Worm (Caenorhabditis elegans) whole organism, early embryonic: Measurements from ENCODE around the gene flh-2.

ENCODE experiments used
- B0310.2 ChIP-seq: sonication (generic microtip); optimal IDR thresholded peaks from 2 replicates; lab custom pipeline; 2016; ENCODE audit warnings: mild to moderate bottlenecking, missing genetic modification characterization, missing compliant biosample characterization
- aly-1 ChIP-seq: sonication (generic microtip); optimal IDR thresholded peaks from 2 replicates; lab custom pipeline; 2016; ENCODE audit warnings: missing genetic modification characterization, missing compliant biosample characterization
- ama-1 ChIP-seq: fragments of 150-350 bp; optimal IDR thresholded peaks from 2 replicates; lab custom pipeline; 2014
- flt-1 ChIP-seq: fragments of 200-800 bp; sonication (Bioruptor generic); IDR thresholded peaks from 2 replicates; pipeline ENCODE4 v1.3.6; 2022; ENCODE audit warnings: missing genetic modification characterization, missing compliant biosample characterization
- hmbx-1 ChIP-seq: sonication (generic microtip); optimal IDR thresholded peaks from 2 replicates; lab custom pipeline; 2016; ENCODE audit warnings: mild to moderate bottlenecking, missing genetic modification characterization, missing compliant biosample characterization
- hmg-4 ChIP-seq: fragments of 200-800 bp; sonication (Bioruptor generic); optimal IDR thresholded peaks from 2 replicates; lab custom pipeline; 2018; ENCODE audit warnings: mild to moderate bottlenecking, missing genetic modification characterization, missing compliant biosample characterization
- scrt-1 ChIP-seq: fragments of 200-800 bp; sonication (Bioruptor generic); IDR thresholded peaks from 2 replicates; pipeline ENCODE4 v1.3.6; 2022; ENCODE audit warnings: missing genetic modification characterization, missing compliant biosample characterization
- tbx-11 ChIP-seq: fragments of 200-800 bp; sonication (Bioruptor generic); IDR thresholded peaks from 2 replicates; pipeline ENCODE4 v1.3.6; 2022; ENCODE audit warnings: missing genetic modification characterization, missing compliant biosample characterization
- tra-4 ChIP-seq: sonication (generic microtip); optimal IDR thresholded peaks from 2 replicates; lab custom pipeline; 2017; ENCODE audit warnings: missing genetic modification characterization, missing compliant biosample characterization

ce11 chrIII:4956566-4956965 lies 4.6 kb downstream of the flh-2 start, which contains the start of gene C26E6.1:
- TF ChIP-seq aly-1 (no peak), flt-1 (no peak), hmbx-1 (tag; lab: Kevin White, UChicago) (no peak), tra-4 (tag; lab: Kevin White, UChicago) (no peak), hmg-4 (GFP tag; lab: Kevin White, UChicago) (no peak), ama-1 (no peak), tbx-11 (no peak), B0310.2 (no peak), scrt-1 (GFP tag; lab: Robert Waterston, UW) (no peak)
